Worm (Caenorhabditis elegans) whole organism, young adult: Measurements from ENCODE around the gene brp-1.

Source experiments
- B0019.2 ChIP-seq: fragments of 200-800 bp; sonication (Bioruptor generic); conservative IDR thresholded peaks from 2 replicates; pipeline ENCODE4 v1.3.6; 2022; ENCODE audit warnings: missing genetic modification reagents, missing genetic modification characterization, missing compliant biosample characterization
- C06A6.2 ChIP-seq: fragments of 200-800 bp; sonication (Bioruptor generic); conservative IDR thresholded peaks from 2 replicates; pipeline ENCODE4 v1.3.6; 2022; ENCODE audit warnings: missing genetic modification characterization, missing compliant biosample characterization
- D2030.7 ChIP-seq: fragments of 200-800 bp; sonication (Bioruptor generic); IDR thresholded peaks from 2 replicates; pipeline ENCODE4 v1.3.6; 2022; ENCODE audit warnings: missing genetic modification reagents, missing genetic modification characterization, missing compliant biosample characterization
- F10E7.11 ChIP-seq: sonication (generic microtip); optimal IDR thresholded peaks from 2 replicates; lab custom pipeline; 2017; ENCODE audit warnings: mild to moderate bottlenecking, missing genetic modification characterization, moderate library complexity, missing compliant biosample characterization
- F37B4.10 ChIP-seq: fragments of 200-800 bp; sonication (Bioruptor generic); IDR thresholded peaks from 2 replicates; pipeline ENCODE4 v1.3.6; 2022; ENCODE audit warnings: missing genetic modification characterization, missing compliant biosample characterization
- F39B2.1 ChIP-seq: fragments of 200-800 bp; sonication (Bioruptor generic); IDR thresholded peaks from 2 replicates; pipeline ENCODE4 v1.3.6; 2022; ENCODE audit warnings: missing genetic modification reagents, missing genetic modification characterization, missing compliant biosample characterization
- F52B5.7 ChIP-seq: sonication (generic microtip); optimal IDR thresholded peaks from 2 replicates; lab custom pipeline; 2016; ENCODE audit warnings: mild to moderate bottlenecking, missing genetic modification characterization, missing compliant biosample characterization
- F57A8.1 ChIP-seq: fragments of 200-800 bp; sonication (Bioruptor generic); optimal IDR thresholded peaks from 2 replicates; lab custom pipeline; 2018; ENCODE audit warnings: mild to moderate bottlenecking, missing genetic modification characterization, moderate library complexity, missing compliant biosample characterization
- K11D2.4 ChIP-seq: fragments of 200-800 bp; sonication (Bioruptor generic); IDR thresholded peaks from 2 replicates; pipeline ENCODE4 v1.3.6; 2022; ENCODE audit warnings: missing genetic modification reagents, missing genetic modification characterization, missing compliant biosample characterization
- K12H6.12 ChIP-seq: fragments of 200-800 bp; sonication (Bioruptor generic); optimal IDR thresholded peaks from 2 replicates; lab custom pipeline; 2018; ENCODE audit warnings: mild to moderate bottlenecking, missing genetic modification characterization, missing compliant biosample characterization
- athp-1 ChIP-seq: sonication (generic microtip); optimal IDR thresholded peaks from 2 replicates; lab custom pipeline; 2017; ENCODE audit warnings: mild to moderate bottlenecking, missing genetic modification characterization, missing compliant biosample characterization
- attf-5 ChIP-seq: fragments of 200-800 bp; sonication (Bioruptor generic); optimal IDR thresholded peaks from 2 replicates; lab custom pipeline; 2018; ENCODE audit warnings: mild to moderate bottlenecking, missing genetic modification characterization, missing compliant biosample characterization
- ccch-3 ChIP-seq: fragments of 200-800 bp; sonication (Bioruptor generic); optimal IDR thresholded peaks from 2 replicates; lab custom pipeline; 2018; ENCODE audit warnings: mild to moderate bottlenecking, missing genetic modification characterization, missing compliant biosample characterization
- ceh-100 ChIP-seq: fragments of 200-800 bp; sonication (Bioruptor generic); IDR thresholded peaks from 2 replicates; pipeline ENCODE4 v1.3.6; 2022; ENCODE audit warnings: missing genetic modification reagents, missing genetic modification characterization, missing compliant biosample characterization
- ceh-27 ChIP-seq: fragments of 200-800 bp; sonication (Bioruptor generic); optimal IDR thresholded peaks from 2 replicates; lab custom pipeline; 2018; ENCODE audit warnings: mild to moderate bottlenecking, missing genetic modification characterization, moderate library complexity, missing compliant biosample characterization
- ceh-58 ChIP-seq: fragments of 200-800 bp; sonication (Bioruptor generic); IDR thresholded peaks from 2 replicates; pipeline ENCODE4 v1.3.6; 2022; ENCODE audit warnings: missing genetic modification characterization, missing compliant biosample characterization
- efl-1 ChIP-seq: fragments of 150-350 bp; optimal IDR thresholded peaks from 2 replicates; lab custom pipeline; 2014; ENCODE audit warnings: missing biosample characterization, missing genetic modification reagents, missing genetic modification characterization
- egrh-3 ChIP-seq: fragments of 200-800 bp; sonication (Bioruptor generic); IDR thresholded peaks from 2 replicates; pipeline ENCODE4 v1.3.6; 2022; ENCODE audit warnings: missing genetic modification reagents, missing genetic modification characterization, missing compliant biosample characterization
- hmg-1.2 ChIP-seq: fragments of 200-800 bp; sonication (Bioruptor generic); IDR thresholded peaks from 2 replicates; pipeline ENCODE4 v1.3.6; 2022; ENCODE audit warnings: missing genetic modification reagents, missing genetic modification characterization, missing compliant biosample characterization
- hrde-1 ChIP-seq: sonication (generic microtip); optimal IDR thresholded peaks from 2 replicates; lab custom pipeline; 2016; ENCODE audit warnings: missing genetic modification characterization, mild to moderate bottlenecking, missing compliant biosample characterization, moderate library complexity, missing genotype, missing genetic modification reagents, borderline replicate concordance
- hsf-1 ChIP-seq: fragments of 200-800 bp; sonication (Bioruptor generic); IDR thresholded peaks from 2 replicates; pipeline ENCODE4 v1.3.6; 2022; ENCODE audit warnings: missing genetic modification reagents, missing genetic modification characterization, missing compliant biosample characterization
- lin-35 ChIP-seq, 3 experiments: fragments of 150-350 bp in 2 of 3; sonication (generic microtip) in 1 of 3; optimal IDR thresholded peaks; 2 replicates each; lab custom pipeline; 2014 to 2018; ENCODE audit warnings: missing biosample characterization in 3 of 3, missing genetic modification characterization in 3 of 3, missing genetic modification reagents in 3 of 3
- mcd-1 ChIP-seq: fragments of 200-800 bp; sonication (Bioruptor generic); IDR thresholded peaks from 2 replicates; pipeline ENCODE4 v1.3.6; 2022; ENCODE audit warnings: missing genetic modification reagents, missing genetic modification characterization, missing compliant biosample characterization
- mes-4 ChIP-seq: sonication (generic microtip); optimal IDR thresholded peaks from 2 replicates; lab custom pipeline; 2016; ENCODE audit warnings: missing genotype, missing genetic modification characterization, missing compliant biosample characterization
- nfya-1 ChIP-seq: sonication (generic microtip); optimal IDR thresholded peaks from 2 replicates; lab custom pipeline; 2017; ENCODE audit warnings: antibody characterized with exemption, missing compliant biosample characterization, missing genetic modification characterization, borderline replicate concordance; ENCODE audit not compliant: insufficient read depth
- nfyb-1 ChIP-seq: fragments of 200-800 bp; sonication (Bioruptor generic); IDR thresholded peaks from 2 replicates; pipeline ENCODE4 v1.3.6; 2022; ENCODE audit warnings: missing genetic modification reagents, missing genetic modification characterization, missing compliant biosample characterization
- nhr-179 ChIP-seq: sonication (generic microtip); optimal IDR thresholded peaks from 2 replicates; lab custom pipeline; 2016; ENCODE audit warnings: mild to moderate bottlenecking, missing genetic modification characterization, missing compliant biosample characterization
- nhr-80 ChIP-seq: sonication (generic microtip); optimal IDR thresholded peaks from 2 replicates; lab custom pipeline; 2016; ENCODE audit warnings: missing genetic modification characterization, missing compliant biosample characterization
- nhr-90 ChIP-seq: sonication (generic microtip); optimal IDR thresholded peaks from 2 replicates; lab custom pipeline; 2016; ENCODE audit warnings: missing genotype, mild to moderate bottlenecking, missing genetic modification characterization, missing compliant biosample characterization
- snpc-1.3 ChIP-seq: sonication (generic microtip); optimal IDR thresholded peaks from 2 replicates; lab custom pipeline; 2017; ENCODE audit warnings: missing genetic modification characterization, mild to moderate bottlenecking, missing compliant biosample characterization, antibody characterized with exemption, moderate library complexity, missing genotype, missing genetic modification reagents; ENCODE audit not compliant: insufficient read depth
- tbx-9 ChIP-seq: sonication (generic microtip); optimal IDR thresholded peaks from 2 replicates; lab custom pipeline; 2016; ENCODE audit warnings: borderline replicate concordance, missing genetic modification characterization, inconsistent platforms, missing compliant biosample characterization
- unc-130 ChIP-seq: sonication (generic microtip); optimal IDR thresholded peaks from 2 replicates; lab custom pipeline; 2016; ENCODE audit warnings: missing genetic modification reagents, missing genetic modification characterization, missing compliant biosample characterization
- zfh-2 ChIP-seq: fragments of 200-800 bp; sonication (Bioruptor generic); conservative IDR thresholded peaks from 2 replicates; pipeline ENCODE4 v1.3.6; 2022; ENCODE audit warnings: missing genetic modification reagents, missing genetic modification characterization, missing compliant biosample characterization
- zim-3 ChIP-seq: sonication (generic microtip); optimal IDR thresholded peaks from 2 replicates; lab custom pipeline; 2017; ENCODE audit warnings: mild to moderate bottlenecking, missing genetic modification characterization, moderate library complexity, missing compliant biosample characterization

The brp-1 gene

ce11 chrIII:11981539-11981938, 38.8 kb upstream of the brp-1 start (continued):
- TF ChIP-seq ceh-100 (GFP tag; lab: Robert Waterston, UW) = no peak
- TF ChIP-seq D2030.7 (GFP tag; lab: Robert Waterston, UW) = no peak

- TF ChIP-seq ceh-27 = no peak
- no peak for TF ChIP-seq tbx-9 (tag; lab: Kevin White, UChicago)
- TF ChIP-seq zfh-2 = peak; percentile 64
- no peak for TF ChIP-seq F39B2.1 (GFP tag; lab: Robert Waterston, UW)
- TF ChIP-seq, all 124 proteins: peak for 1
Measured at ce11 chrIII:11982474-11982873, 37.9 kb upstream of the brp-1 start.

- TF ChIP-seq K11D2.4 = no peak
- no peak for TF ChIP-seq ccch-3 (GFP tag; lab: Kevin White, UChicago)
- TF ChIP-seq efl-1 = no peak
- no peak for TF ChIP-seq mes-4 (tag; lab: Kevin White, UChicago)
- no peak for TF ChIP-seq zim-3 (tag; lab: Kevin White, UChicago)
- no peak for TF ChIP-seq hsf-1 (GFP tag; lab: Robert Waterston, UW)
- no peak for TF ChIP-seq hrde-1 (tag; lab: Kevin White, UChicago)
- no peak for TF ChIP-seq B0019.2 (GFP tag; lab: Robert Waterston, UW)
- TF ChIP-seq ceh-58 = no peak
- no peak for TF ChIP-seq nhr-90 (tag; lab: Kevin White, UChicago)
- no peak for TF ChIP-seq lin-35 (GFP tag; optimal IDR thresholded peaks at IDR 0.05; lab: Kevin White, UChicago)
- no peak for TF ChIP-seq nhr-179 (tag; lab: Kevin White, UChicago)
- no peak for TF ChIP-seq nfya-1 (tag; lab: Kevin White, UChicago)
- TF ChIP-seq K12H6.12 (tag; lab: Kevin White, UChicago) = no peak
- no peak for TF ChIP-seq C06A6.2 (GFP tag; lab: Robert Waterston, UW)
Measured at ce11 chrIII:11985066-11985465, 35.3 kb upstream of the brp-1 start.

ce11 chrIII:11989823-11990222, 30.5 kb upstream of the brp-1 start, which contains the start of gene wah-1:
wah-1 (plus strand) TSS chrIII:11990167.
- TF ChIP-seq mcd-1 (GFP tag; lab: Robert Waterston, UW) (0 out of 2 replicates have a peak, but pooled peaks have one; percentile 28), nhr-80 (peak; percentile 16), F10E7.11 (tag; lab: Kevin White, UChicago) (no peak), hmg-1.2 (GFP tag; lab: Robert Waterston, UW) (peak; percentile 77), F57A8.1 (GFP tag; lab: Kevin White, UChicago) (no peak), attf-5 (peak; percentile 71)
- TF ChIP-seq, all 124 proteins: peak for 4

ce11 chrIII:11991654-11992292, 28.6 kb upstream of the brp-1 start:
- TF ChIP-seq ceh-58 (no peak), zfh-2 (peak; percentile 81), egrh-3 (GFP tag; lab: Robert Waterston, UW) (peak; percentile 13; the same call in 1 of the 2 replicates)

ce11 chrIII:11995783-11996182, 24.6 kb upstream of the brp-1 start:
- TF ChIP-seq snpc-1.3 (tag; lab: Kevin White, UChicago) (no peak), athp-1 (tag; lab: Kevin White, UChicago) (no peak), F52B5.7 (tag; lab: Kevin White, UChicago) (no peak), unc-130 (no peak), F37B4.10 (0 out of 2 replicates have a peak, but pooled peaks have one; percentile 24), nfyb-1 (peak; percentile 61; the same call in 1 of the 2 replicates)
